Worm (Caenorhabditis elegans) whole organism, young adult: ENCODE measurements around the gene C13A2.9.

Source experiments
- B0019.2 ChIP-seq: fragments of 200-800 bp; sonication (Bioruptor generic); conservative IDR thresholded peaks from 2 replicates; pipeline ENCODE4 v1.3.6; 2022; ENCODE audit warnings: missing genetic modification reagents, missing genetic modification characterization, missing compliant biosample characterization
- B0261.1 ChIP-seq: sonication (generic microtip); optimal IDR thresholded peaks from 2 replicates; lab custom pipeline; 2016; ENCODE audit warnings: mild to moderate bottlenecking, missing genetic modification characterization, moderate library complexity, missing compliant biosample characterization
- C06A6.2 ChIP-seq: fragments of 200-800 bp; sonication (Bioruptor generic); conservative IDR thresholded peaks from 2 replicates; pipeline ENCODE4 v1.3.6; 2022; ENCODE audit warnings: missing genetic modification characterization, missing compliant biosample characterization
- C17E4.6 ChIP-seq: fragments of 200-800 bp; sonication (Bioruptor generic); IDR thresholded peaks from 2 replicates; pipeline ENCODE4 v1.3.6; 2022; ENCODE audit warnings: missing genetic modification reagents, missing genetic modification characterization, missing compliant biosample characterization
- D2030.7 ChIP-seq: fragments of 200-800 bp; sonication (Bioruptor generic); IDR thresholded peaks from 2 replicates; pipeline ENCODE4 v1.3.6; 2022; ENCODE audit warnings: missing genetic modification reagents, missing genetic modification characterization, missing compliant biosample characterization
- F37B4.10 ChIP-seq: fragments of 200-800 bp; sonication (Bioruptor generic); IDR thresholded peaks from 2 replicates; pipeline ENCODE4 v1.3.6; 2022; ENCODE audit warnings: missing genetic modification characterization, missing compliant biosample characterization
- F39B2.1 ChIP-seq: fragments of 200-800 bp; sonication (Bioruptor generic); IDR thresholded peaks from 2 replicates; pipeline ENCODE4 v1.3.6; 2022; ENCODE audit warnings: missing genetic modification reagents, missing genetic modification characterization, missing compliant biosample characterization
- F57A8.1 ChIP-seq: fragments of 200-800 bp; sonication (Bioruptor generic); optimal IDR thresholded peaks from 2 replicates; lab custom pipeline; 2018; ENCODE audit warnings: mild to moderate bottlenecking, missing genetic modification characterization, moderate library complexity, missing compliant biosample characterization
- T26A5.8 ChIP-seq: sonication (generic microtip); optimal IDR thresholded peaks from 2 replicates; lab custom pipeline; 2016; ENCODE audit warnings: missing genetic modification characterization, missing compliant biosample characterization
- Y79H2A.3 ChIP-seq: fragments of 200-800 bp; sonication (Bioruptor generic); conservative IDR thresholded peaks from 2 replicates; pipeline ENCODE4 v1.3.6; 2022; ENCODE audit warnings: missing genetic modification reagents, missing genetic modification characterization, missing compliant biosample characterization
- Y95B8A.8 ChIP-seq: fragments of 200-800 bp; sonication (Bioruptor generic); IDR thresholded peaks from 2 replicates; pipeline ENCODE4 v1.3.6; 2022; ENCODE audit warnings: missing genetic modification reagents, missing genetic modification characterization, missing compliant biosample characterization
- aptf-2 ChIP-seq: fragments of 200-800 bp; sonication (Bioruptor generic); conservative IDR thresholded peaks from 2 replicates; pipeline ENCODE4 v1.3.6; 2022; ENCODE audit warnings: missing genetic modification reagents, missing genetic modification characterization, missing compliant biosample characterization
- athp-1 ChIP-seq: sonication (generic microtip); optimal IDR thresholded peaks from 2 replicates; lab custom pipeline; 2017; ENCODE audit warnings: mild to moderate bottlenecking, missing genetic modification characterization, missing compliant biosample characterization
- attf-3 ChIP-seq: fragments of 200-800 bp; sonication (Bioruptor generic); conservative IDR thresholded peaks from 2 replicates; pipeline ENCODE4 v1.3.6; 2022; ENCODE audit warnings: missing genetic modification reagents, missing genetic modification characterization, missing compliant biosample characterization
- attf-5 ChIP-seq: fragments of 200-800 bp; sonication (Bioruptor generic); optimal IDR thresholded peaks from 2 replicates; lab custom pipeline; 2018; ENCODE audit warnings: mild to moderate bottlenecking, missing genetic modification characterization, missing compliant biosample characterization
- cebp-1 ChIP-seq, 2 experiments: fragments of 200-800 bp in 1 of 2; sonication (Bioruptor generic) in 1 of 2; sonication (generic microtip) in 1 of 2; IDR thresholded peaks in 1 of 2; optimal IDR thresholded peaks in 1 of 2; 2 replicates each; pipeline versions ENCODE4 v1.3.6 to Lab custom; 2017 to 2022; ENCODE audit warnings: missing compliant biosample characterization in 2 of 2, missing genetic modification characterization in 2 of 2, mild to moderate bottlenecking in 1 of 2, missing genetic modification reagents in 1 of 2, moderate library complexity in 1 of 2
- cebp-2 ChIP-seq: fragments of 200-800 bp; sonication (Bioruptor generic); IDR thresholded peaks from 2 replicates; pipeline ENCODE4 v1.3.6; 2022; ENCODE audit warnings: missing genetic modification characterization, missing compliant biosample characterization
- ceh-91 ChIP-seq: fragments of 200-800 bp; sonication (Bioruptor generic); IDR thresholded peaks from 2 replicates; pipeline ENCODE4 v1.3.6; 2022; ENCODE audit warnings: missing genetic modification reagents, missing genetic modification characterization, missing compliant biosample characterization
- dpff-1 ChIP-seq: sonication (generic microtip); optimal IDR thresholded peaks from 2 replicates; lab custom pipeline; 2017; ENCODE audit warnings: mild to moderate bottlenecking, missing genetic modification characterization, missing compliant biosample characterization
- egl-18 ChIP-seq: fragments of 200-800 bp; sonication (Bioruptor generic); IDR thresholded peaks from 2 replicates; pipeline ENCODE4 v1.3.6; 2022; ENCODE audit warnings: missing genetic modification reagents, missing genetic modification characterization, missing compliant biosample characterization
- ets-4 ChIP-seq: fragments of 200-800 bp; sonication (Bioruptor generic); optimal IDR thresholded peaks from 2 replicates; lab custom pipeline; 2018; ENCODE audit warnings: mild to moderate bottlenecking, missing genetic modification characterization, missing compliant biosample characterization
- gei-17 ChIP-seq: fragments of 200-800 bp; sonication (Bioruptor generic); optimal IDR thresholded peaks from 2 replicates; lab custom pipeline; 2018; ENCODE audit warnings: mild to moderate bottlenecking, missing genetic modification characterization, missing compliant biosample characterization
- hlh-12 ChIP-seq: sonication (generic microtip); optimal IDR thresholded peaks from 2 replicates; lab custom pipeline; 2016; ENCODE audit warnings: missing genetic modification characterization, missing compliant biosample characterization
- hrde-1 ChIP-seq: sonication (generic microtip); optimal IDR thresholded peaks from 2 replicates; lab custom pipeline; 2016; ENCODE audit warnings: missing genetic modification characterization, mild to moderate bottlenecking, missing compliant biosample characterization, moderate library complexity, missing genotype, missing genetic modification reagents, borderline replicate concordance
- hsf-1 ChIP-seq: fragments of 200-800 bp; sonication (Bioruptor generic); IDR thresholded peaks from 2 replicates; pipeline ENCODE4 v1.3.6; 2022; ENCODE audit warnings: missing genetic modification reagents, missing genetic modification characterization, missing compliant biosample characterization
- let-607 ChIP-seq, 2 experiments: fragments of 200-800 bp in 1 of 2; sonication (Bioruptor generic) in 1 of 2; sonication (generic microtip) in 1 of 2; optimal IDR thresholded peaks; 2 replicates each; lab custom pipeline; 2016 to 2018; ENCODE audit warnings: mild to moderate bottlenecking in 2 of 2, missing compliant biosample characterization in 2 of 2, missing genetic modification characterization in 2 of 2, moderate library complexity in 2 of 2, missing genotype in 1 of 2
- lin-35 ChIP-seq, 3 experiments: fragments of 150-350 bp in 2 of 3; sonication (generic microtip) in 1 of 3; optimal IDR thresholded peaks; 2 replicates each; lab custom pipeline; 2014 to 2018; ENCODE audit warnings: missing biosample characterization in 3 of 3, missing genetic modification characterization in 3 of 3, missing genetic modification reagents in 3 of 3
- lir-1 ChIP-seq: fragments of 200-800 bp; sonication (Bioruptor generic); conservative IDR thresholded peaks from 2 replicates; pipeline ENCODE4 v1.3.6; 2022; ENCODE audit warnings: missing genetic modification reagents, missing genetic modification characterization, missing compliant biosample characterization
- madf-10 ChIP-seq: sonication (generic microtip); optimal IDR thresholded peaks from 2 replicates; lab custom pipeline; 2016; ENCODE audit warnings: mild to moderate bottlenecking, missing genetic modification characterization, missing compliant biosample characterization
- madf-3 ChIP-seq: fragments of 200-800 bp; sonication (Bioruptor generic); IDR thresholded peaks from 2 replicates; pipeline ENCODE4 v1.3.6; 2022; ENCODE audit warnings: missing genetic modification reagents, missing genetic modification characterization, missing compliant biosample characterization
- mxl-1 ChIP-seq: sonication (generic microtip); optimal IDR thresholded peaks from 2 replicates; lab custom pipeline; 2016; ENCODE audit warnings: missing genetic modification characterization, missing compliant biosample characterization
- nfyb-1 ChIP-seq: fragments of 200-800 bp; sonication (Bioruptor generic); IDR thresholded peaks from 2 replicates; pipeline ENCODE4 v1.3.6; 2022; ENCODE audit warnings: missing genetic modification reagents, missing genetic modification characterization, missing compliant biosample characterization
- nhr-120 ChIP-seq: fragments of 200-800 bp; sonication (Bioruptor generic); IDR thresholded peaks from 2 replicates; pipeline ENCODE4 v1.3.6; 2022; ENCODE audit warnings: missing genetic modification characterization, missing compliant biosample characterization
- nhr-27 ChIP-seq: fragments of 200-800 bp; sonication (Bioruptor generic); optimal IDR thresholded peaks from 2 replicates; lab custom pipeline; 2018; ENCODE audit warnings: mild to moderate bottlenecking, missing genetic modification characterization, moderate library complexity, missing compliant biosample characterization
- nhr-80 ChIP-seq: sonication (generic microtip); optimal IDR thresholded peaks from 2 replicates; lab custom pipeline; 2016; ENCODE audit warnings: missing genetic modification characterization, missing compliant biosample characterization
- pbrm-1 ChIP-seq: fragments of 200-800 bp; sonication (Bioruptor generic); IDR thresholded peaks from 2 replicates; pipeline ENCODE4 v1.3.6; 2022; ENCODE audit warnings: missing genetic modification reagents, missing genetic modification characterization, missing compliant biosample characterization
- rcor-1 ChIP-seq: fragments of 200-800 bp; sonication (Bioruptor generic); IDR thresholded peaks from 2 replicates; pipeline ENCODE4 v1.3.6; 2022; ENCODE audit warnings: missing genetic modification reagents, missing genetic modification characterization, missing compliant biosample characterization
- sdz-38 ChIP-seq: sonication (generic microtip); optimal IDR thresholded peaks from 2 replicates; lab custom pipeline; 2016; ENCODE audit warnings: missing genotype, missing genetic modification characterization, missing compliant biosample characterization
- snpc-3.4 ChIP-seq: sonication (generic microtip); optimal IDR thresholded peaks from 2 replicates; lab custom pipeline; 2017; ENCODE audit warnings: missing genetic modification characterization, mild to moderate bottlenecking, missing compliant biosample characterization, antibody characterized with exemption, moderate library complexity, missing genotype, missing genetic modification reagents
- snpc-4 ChIP-seq, 5 experiments: fragments of 150-350 bp in 1 of 5; sonication (generic microtip) in 4 of 5; optimal IDR thresholded peaks; 2 replicates each; lab custom pipeline; 2014 to 2018; ENCODE audit warnings: missing genetic modification characterization in 5 of 5, missing biosample characterization in 3 of 5, antibody characterized with exemption in 2 of 5, mild to moderate bottlenecking in 2 of 5, missing compliant biosample characterization in 2 of 5, missing genotype in 2 of 5, moderate library complexity in 2 of 5, missing genetic modification reagents in 1 of 5
- unc-130 ChIP-seq: sonication (generic microtip); optimal IDR thresholded peaks from 2 replicates; lab custom pipeline; 2016; ENCODE audit warnings: missing genetic modification reagents, missing genetic modification characterization, missing compliant biosample characterization
- ztf-22 ChIP-seq: fragments of 200-800 bp; sonication (Bioruptor generic); optimal IDR thresholded peaks from 2 replicates; lab custom pipeline; 2018; ENCODE audit warnings: mild to moderate bottlenecking, missing genetic modification characterization, moderate library complexity, missing compliant biosample characterization
- ztf-28 ChIP-seq: fragments of 200-800 bp; sonication (Bioruptor generic); IDR thresholded peaks from 2 replicates; pipeline ENCODE4 v1.3.6; 2022; ENCODE audit warnings: missing genetic modification reagents, missing genetic modification characterization, missing compliant biosample characterization
- ztf-3 ChIP-seq: fragments of 200-800 bp; sonication (Bioruptor generic); optimal IDR thresholded peaks from 2 replicates; lab custom pipeline; 2018; ENCODE audit warnings: mild to moderate bottlenecking, missing genetic modification characterization, missing compliant biosample characterization

The C13A2.9 gene

DNA sequence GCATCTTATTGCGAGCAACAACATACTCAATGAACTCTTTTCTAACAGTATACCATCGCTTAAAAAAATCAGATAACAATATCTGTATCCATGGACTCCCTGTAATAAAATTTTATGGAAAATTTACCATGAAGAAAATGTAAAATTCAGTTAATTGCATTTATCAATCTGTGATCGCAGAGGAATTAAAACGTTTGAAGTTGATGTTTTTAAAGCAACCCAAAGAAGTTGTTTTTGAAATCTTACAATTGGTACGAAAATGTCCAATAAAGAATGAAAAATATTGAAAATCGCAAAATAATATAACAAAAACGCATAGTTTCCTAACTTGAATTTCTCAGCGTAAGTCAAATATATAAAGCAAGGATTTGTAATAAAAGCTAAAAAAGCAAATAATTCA lies 33.3 kb upstream of the C13A2.9 start, which contains the start of gene srj-32:
Gene srj-32, minus strand, starts transcription at position 101 of the 400 bp plus-strand sequence.
- TF ChIP-seq egl-18 (no peak), attf-5 (GFP tag; lab: Kevin White, UChicago) (no peak), F39B2.1 (no peak), ztf-22 (no peak), cebp-1 (GFP tag; IDR thresholded peaks at IDR 0.05; lab: Robert Waterston, UW) (no peak), cebp-1 (tag; optimal IDR thresholded peaks at IDR 0.05; lab: Kevin White, UChicago) (no peak), ztf-3 (GFP tag; lab: Kevin White, UChicago) (no peak), nfyb-1 (GFP tag; lab: Robert Waterston, UW) (no peak), unc-130 (no peak), snpc-3.4 (no peak), hrde-1 (no peak)
- TF ChIP-seq, all 124 proteins: peak for 0

DNA sequence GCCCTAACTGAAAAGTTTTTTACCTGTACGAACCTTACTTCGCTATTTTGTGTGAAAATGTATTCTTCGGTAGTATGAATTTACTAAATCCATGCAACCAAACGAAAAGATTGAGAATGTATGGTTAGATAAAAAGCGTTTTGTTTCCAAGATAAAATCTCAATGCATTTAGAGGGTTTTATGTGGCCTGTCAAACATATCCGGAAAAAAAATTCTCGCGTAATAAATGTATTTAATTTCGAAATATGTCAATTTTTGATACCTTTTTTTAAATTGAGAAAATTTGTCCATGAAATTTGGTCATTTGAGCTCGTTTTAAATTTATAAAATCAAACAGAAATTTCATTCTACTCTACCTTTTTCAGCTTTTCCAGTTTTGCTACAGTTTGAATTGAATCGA lies 31.3 kb upstream of the C13A2.9 start, which contains the start of gene F07G11.4:
Gene F07G11.4, minus strand, starts transcription at position 101 of the 400 bp plus-strand sequence.
- TF ChIP-seq cebp-2 (no peak), ets-4 (GFP tag; lab: Kevin White, UChicago) (no peak), hlh-12 (tag; lab: Kevin White, UChicago) (no peak), nhr-80 (tag; lab: Kevin White, UChicago) (no peak), aptf-2 (GFP tag; lab: Robert Waterston, UW) (no peak), nhr-27 (no peak), madf-10 (tag; lab: Kevin White, UChicago) (no peak), dpff-1 (tag; lab: Kevin White, UChicago) (no peak)

DNA sequence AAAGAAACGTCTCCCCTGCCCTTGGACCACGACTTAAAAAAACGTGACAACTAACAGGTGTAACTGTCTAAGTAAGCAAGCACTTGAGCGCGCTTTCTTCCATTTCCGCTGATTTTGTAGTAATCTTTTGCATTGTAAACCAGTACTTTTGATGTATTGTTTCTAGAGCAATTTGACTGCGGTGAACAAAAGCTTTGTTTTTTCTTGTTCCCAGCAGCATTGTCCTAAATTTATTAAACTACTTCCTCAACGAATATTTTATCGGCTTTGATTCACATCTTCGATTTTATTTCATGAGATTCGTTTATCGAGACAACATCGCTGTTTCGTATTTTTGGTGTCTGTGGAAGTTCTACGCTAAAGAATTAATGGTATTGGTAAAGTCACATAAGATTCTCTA lies 24.8 kb upstream of the C13A2.9 start, which contains the start of gene C13A2.1:
Gene C13A2.1, plus strand, starts transcription at position 301 of the 400 bp plus-strand sequence.
- TF ChIP-seq mxl-1 (tag; lab: Kevin White, UChicago) = no peak
- no peak for TF ChIP-seq C17E4.6
- TF ChIP-seq snpc-4 (GFP tag; optimal IDR thresholded peaks at IDR 0.05; lab: Kevin White, UChicago) = no peak
- TF ChIP-seq snpc-4 (tag; optimal IDR thresholded peaks at IDR 0.05; lab: Kevin White, UChicago) = no peak
- TF ChIP-seq ztf-28 (GFP tag; lab: Robert Waterston, UW) = no peak
- TF ChIP-seq madf-3 (GFP tag; lab: Robert Waterston, UW) = no peak
- no peak for TF ChIP-seq B0019.2 (GFP tag; lab: Robert Waterston, UW)
- TF ChIP-seq B0261.1 (tag; lab: Kevin White, UChicago) = no peak
- TF ChIP-seq gei-17 (GFP tag; lab: Kevin White, UChicago) = no peak
- no peak for TF ChIP-seq attf-3 (GFP tag; lab: Robert Waterston, UW)
- no peak for TF ChIP-seq nhr-120 (GFP tag; lab: Robert Waterston, UW)
- no peak for TF ChIP-seq sdz-38 (tag; lab: Kevin White, UChicago)
- TF ChIP-seq Y95B8A.8 (GFP tag; lab: Robert Waterston, UW) = no peak
- no peak for TF ChIP-seq snpc-3.4
- no peak for TF ChIP-seq C06A6.2 (GFP tag; lab: Robert Waterston, UW)
- TF ChIP-seq, all 124 proteins: peak for 0

DNA sequence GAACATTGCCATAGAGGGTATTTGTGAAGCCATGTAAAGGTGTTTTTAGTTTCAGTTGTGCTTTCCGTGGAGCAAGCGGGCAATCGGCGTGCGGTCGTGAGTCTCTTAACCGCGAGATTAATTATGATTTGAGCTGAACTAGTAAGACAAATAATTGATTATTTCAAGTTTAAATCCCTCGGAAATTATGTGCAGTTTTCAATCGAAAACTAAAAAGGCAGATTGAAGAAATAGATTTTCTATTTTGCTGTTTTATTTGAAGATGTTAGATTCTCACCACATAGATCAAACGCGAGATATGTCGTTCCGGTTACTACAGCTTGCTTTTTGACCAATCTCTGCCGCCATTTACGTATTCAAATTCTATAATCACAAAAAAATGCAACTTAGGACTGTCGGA lies 18.1 kb upstream of the C13A2.9 start, which contains the start of gene C13A2.3:
Gene C13A2.3, plus strand, starts transcription at position 301 of the 400 bp plus-strand sequence.
- TF ChIP-seq F37B4.10 (no peak), athp-1 (no peak), F57A8.1 (GFP tag; lab: Kevin White, UChicago) (no peak), ceh-91 (no peak), lin-35 (GFP tag; optimal IDR thresholded peaks at IDR 0.05; lab: Kevin White, UChicago) (no peak), T26A5.8 (tag; lab: Kevin White, UChicago) (no peak), rcor-1 (GFP tag; lab: Robert Waterston, UW) (no peak), let-607 (tag; optimal IDR thresholded peaks at IDR 0.05; lab: Kevin White, UChicago) (no peak), dpff-1 (tag; lab: Kevin White, UChicago) (no peak), pbrm-1 (GFP tag; lab: Robert Waterston, UW) (no peak), lir-1 (GFP tag; lab: Robert Waterston, UW) (no peak), hsf-1 (no peak), Y79H2A.3 (no peak), mxl-1 (tag; lab: Kevin White, UChicago) (no peak), nfyb-1 (GFP tag; lab: Robert Waterston, UW) (no peak), cebp-2 (no peak), C06A6.2 (GFP tag; lab: Robert Waterston, UW) (no peak), D2030.7 (no peak)
